Worm (Caenorhabditis elegans): ENCODE data around the gene B0496.11.

DNA sequence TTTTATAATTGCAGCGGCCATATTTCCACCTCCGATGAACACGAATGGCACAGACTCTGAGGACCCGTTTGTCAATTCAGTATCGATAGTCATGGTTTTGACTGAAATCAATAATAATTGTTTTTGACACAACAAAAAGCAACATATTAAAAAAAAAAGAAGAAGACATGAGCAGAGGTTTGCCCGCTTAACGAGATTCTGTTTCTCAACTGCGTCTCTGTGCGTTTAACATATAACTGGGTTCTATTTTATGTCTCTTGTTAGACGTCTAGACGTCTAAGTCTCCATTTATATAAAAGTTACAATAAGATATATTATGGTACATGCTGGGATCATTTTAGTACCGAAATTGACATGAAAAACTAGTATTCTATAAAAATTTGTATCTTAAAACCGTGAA, 43.4 kb upstream of the B0496.11 start, which contains the start of gene pycr-4:
- TF ChIP-seq ama-1 (optimal IDR thresholded peaks at IDR 0.05) (no peak), pes-1 (GFP tag; IDR thresholded peaks at IDR 0.05) (no peak), ceh-36 (tag; optimal IDR thresholded peaks at IDR 0.05) (no peak)

Data from whole organism, early embryonic.